Worm (Caenorhabditis elegans) whole organism, young adult: ENCODE measurements around the gene T22B3.3.

Experiments
- F10E7.11 ChIP-seq: sonication (generic microtip); optimal IDR thresholded peaks from 2 replicates; lab custom pipeline; 2017; ENCODE audit warnings: mild to moderate bottlenecking, missing genetic modification characterization, moderate library complexity, missing compliant biosample characterization
- F49E8.2 ChIP-seq: sonication (generic microtip); optimal IDR thresholded peaks from 3 replicates; lab custom pipeline; 2017; ENCODE audit warnings: missing genetic modification characterization, mild to moderate bottlenecking, missing compliant biosample characterization, antibody characterized with exemption, moderate library complexity; ENCODE audit not compliant: insufficient read depth
- F57C9.4 ChIP-seq: sonication (generic microtip); optimal IDR thresholded peaks from 2 replicates; lab custom pipeline; 2017; ENCODE audit warnings: mild to moderate bottlenecking, missing genetic modification characterization, missing compliant biosample characterization
- ZK185.1 ChIP-seq: sonication (generic microtip); optimal IDR thresholded peaks from 2 replicates; lab custom pipeline; 2016; ENCODE audit warnings: mild to moderate bottlenecking, missing genetic modification characterization, missing compliant biosample characterization; ENCODE audit not compliant: poor library complexity, severe bottlenecking
- ama-1 ChIP-seq, 3 experiments: fragments of 150-350 bp in 1 of 3; sonication (generic microtip) in 2 of 3; optimal IDR thresholded peaks; 2 replicates each; lab custom pipeline; 2014 to 2018; ENCODE audit warnings: missing biosample characterization in 2 of 3, missing genetic modification characterization in 2 of 3, missing genetic modification reagents in 2 of 3
- ceh-79 ChIP-seq: sonication (generic microtip); optimal IDR thresholded peaks from 2 replicates; lab custom pipeline; 2017; ENCODE audit warnings: mild to moderate bottlenecking, missing genetic modification characterization, missing compliant biosample characterization
- dpff-1 ChIP-seq: sonication (generic microtip); optimal IDR thresholded peaks from 2 replicates; lab custom pipeline; 2017; ENCODE audit warnings: mild to moderate bottlenecking, missing genetic modification characterization, missing compliant biosample characterization
- hmg-20 ChIP-seq: fragments of 200-800 bp; sonication (Bioruptor generic); IDR thresholded peaks from 2 replicates; pipeline ENCODE4 v1.3.6; 2022; ENCODE audit warnings: missing genetic modification reagents, missing genetic modification characterization, missing compliant biosample characterization
- lin-54 ChIP-seq: fragments of 200-800 bp; sonication (Bioruptor generic); optimal IDR thresholded peaks from 2 replicates; lab custom pipeline; 2018; ENCODE audit warnings: mild to moderate bottlenecking, missing genetic modification characterization, missing compliant biosample characterization
- pha-4 ChIP-seq: fragments of 150-350 bp; sonication (generic microtip); optimal IDR thresholded peaks from 2 replicates; lab custom pipeline; 2014; ENCODE audit warnings: missing biosample characterization, missing genetic modification reagents, missing genetic modification characterization
- rpc-1 ChIP-seq, 2 experiments: fragments of 150-350 bp in 1 of 2; sonication (generic microtip) in 1 of 2; optimal IDR thresholded peaks; 2 replicates each; lab custom pipeline; 2014 to 2018; ENCODE audit warnings: missing biosample characterization in 1 of 2, missing genetic modification characterization in 1 of 2, missing genetic modification reagents in 1 of 2, missing genotype in 1 of 2
- snpc-4 ChIP-seq, 5 experiments: fragments of 150-350 bp in 1 of 5; sonication (generic microtip) in 4 of 5; optimal IDR thresholded peaks; 2 replicates each; lab custom pipeline; 2014 to 2018; ENCODE audit warnings: missing genetic modification characterization in 5 of 5, missing biosample characterization in 3 of 5, antibody characterized with exemption in 2 of 5, mild to moderate bottlenecking in 2 of 5, missing compliant biosample characterization in 2 of 5, missing genotype in 2 of 5, moderate library complexity in 2 of 5, missing genetic modification reagents in 1 of 5
- unc-130 ChIP-seq: sonication (generic microtip); optimal IDR thresholded peaks from 2 replicates; lab custom pipeline; 2016; ENCODE audit warnings: missing genetic modification reagents, missing genetic modification characterization, missing compliant biosample characterization
- ztf-3 ChIP-seq: fragments of 200-800 bp; sonication (Bioruptor generic); optimal IDR thresholded peaks from 2 replicates; lab custom pipeline; 2018; ENCODE audit warnings: mild to moderate bottlenecking, missing genetic modification characterization, missing compliant biosample characterization

DNA sequence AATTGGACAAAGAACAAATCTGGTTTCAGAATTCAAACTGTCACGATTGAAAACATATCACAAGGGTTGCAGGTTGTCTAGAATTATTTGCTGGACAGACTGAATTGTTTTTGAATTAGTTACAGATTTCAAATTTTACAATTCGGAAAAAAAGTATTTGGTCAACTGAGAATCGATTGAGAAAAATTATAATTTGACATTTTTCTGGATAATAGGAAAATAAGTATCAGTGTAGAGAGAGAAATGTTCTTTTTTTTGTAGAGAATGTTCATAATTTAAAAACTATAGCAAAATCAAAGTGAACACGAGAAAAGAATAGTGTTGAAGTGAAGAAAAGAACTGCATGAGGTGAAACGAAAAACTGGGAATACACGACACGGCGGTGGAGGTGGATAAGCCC is 2.8 kb downstream of the T22B3.3 start, which contains the start of gene dpy-20:
- TF ChIP-seq ZK185.1 (tag; lab: Kevin White, UChicago) (no peak), ceh-79 (no peak), snpc-4 (GFP tag; optimal IDR thresholded peaks at IDR 0.05; lab: Kevin White, UChicago) (no peak), snpc-4 (tag; optimal IDR thresholded peaks at IDR 0.05; lab: Kevin White, UChicago) (no peak), ama-1 (optimal IDR thresholded peaks at IDR 0.05; lab: Kevin White, UChicago) (no peak), ama-1 (GFP tag; optimal IDR thresholded peaks at IDR 0.05; lab: Kevin White, UChicago) (no peak), lin-54 (GFP tag; lab: Kevin White, UChicago) (no peak), unc-130 (no peak), dpff-1 (tag; lab: Kevin White, UChicago) (no peak), rpc-1 (optimal IDR thresholded peaks at IDR 0.05; lab: Kevin White, UChicago) (no peak), rpc-1 (tag; optimal IDR thresholded peaks at IDR 0.05; lab: Kevin White, UChicago) (no peak), hmg-20 (GFP tag; lab: Robert Waterston, UW) (no peak), ztf-3 (GFP tag; lab: Kevin White, UChicago) (no peak), F10E7.11 (tag; lab: Kevin White, UChicago) (no peak), pha-4 (tag; lab: Kevin White, UChicago) (no peak), F57C9.4 (tag; lab: Kevin White, UChicago) (no peak), F49E8.2 (tag; lab: Kevin White, UChicago) (no peak)
